Fruit fly (Drosophila melanogaster): ENCODE results near the gene AP-1gamma.

Gene AP-1gamma

dm6 chrX:9127264-9128011 is 18.9 kb downstream of the AP-1gamma start:
- TF ChIP-seq nmo (GFP tag; optimal IDR thresholded peaks at IDR 0.05) (no peak), CG6765 (GFP tag; optimal IDR thresholded peaks at IDR 0.05) (no peak), lov (optimal IDR thresholded peaks at IDR 0.05) (no peak), lov (GFP tag; IDR thresholded peaks at IDR 0.05) (no peak), cas (GFP tag; IDR thresholded peaks at IDR 0.05) (no peak), CG1792 (GFP tag; optimal IDR thresholded peaks at IDR 0.05) (no peak), Fer1 (GFP tag; optimal IDR thresholded peaks at IDR 0.05) (no peak), CG1602 (GFP tag; optimal IDR thresholded peaks at IDR 0.05) (no peak), Pdp1 (GFP tag; optimal IDR thresholded peaks at IDR 0.05) (peak in 1 of 2 experiments; percentile 18), CG30431 (GFP tag; optimal IDR thresholded peaks at IDR 0.05) (no peak), Ravus (GFP tag; IDR thresholded peaks at IDR 0.05) (no peak), B-H2 (GFP tag; optimal IDR thresholded peaks at IDR 0.05) (no peak), Kr (GFP tag; optimal IDR thresholded peaks at IDR 0.05) (peak; percentile 56), E2f2 (GFP tag; IDR thresholded peaks at IDR 0.05) (no peak), H2.0 (GFP tag; IDR thresholded peaks at IDR 0.05) (no peak), sob (GFP tag; IDR thresholded peaks at IDR 0.05) (no peak), dmrt11E (tag; optimal IDR thresholded peaks at IDR 0.05) (no peak), CoRest (tag; optimal IDR thresholded peaks at IDR 0.05) (peak; percentile 2), odd (GFP tag; optimal IDR thresholded peaks at IDR 0.05) (no peak), ash1 (GFP tag; optimal IDR thresholded peaks at IDR 0.05) (no peak), dati (GFP tag; IDR thresholded peaks at IDR 0.05) (no peak), pfk (GFP tag; optimal IDR thresholded peaks at IDR 0.05) (no peak), Sox102F (GFP tag; optimal IDR thresholded peaks at IDR 0.05) (peak; percentile 37), fd64A (GFP tag; optimal IDR thresholded peaks at IDR 0.05) (no peak), CG6854 (GFP tag; optimal IDR thresholded peaks at IDR 0.05) (no peak), gce (GFP tag; IDR thresholded peaks at IDR 0.05) (no peak), da (GFP tag; optimal IDR thresholded peaks at IDR 0.05) (no peak), ERR (GFP tag; optimal IDR thresholded peaks at IDR 0.05) (no peak), Taf1 (GFP tag; IDR thresholded peaks at IDR 0.05) (no peak), CG7987 (GFP tag; optimal IDR thresholded peaks at IDR 0.05) (no peak), luna (GFP tag; optimal IDR thresholded peaks at IDR 0.05) (no peak), gcm2 (GFP tag; optimal IDR thresholded peaks at IDR 0.05) (no peak), CG17361 (GFP tag; IDR thresholded peaks at IDR 0.05) (no peak), lab (GFP tag; optimal IDR thresholded peaks at IDR 0.05) (peak; percentile 47), ac (GFP tag; optimal IDR thresholded peaks at IDR 0.05) (no peak), CG1233 (GFP tag; optimal IDR thresholded peaks at IDR 0.05) (no peak), org-1 (GFP tag; optimal IDR thresholded peaks at IDR 0.05) (no peak), CG13296 (GFP tag; optimal IDR thresholded peaks at IDR 0.05) (no peak), pnt (GFP tag; optimal IDR thresholded peaks at IDR 0.05) (no peak), hbn (GFP tag; IDR thresholded peaks at IDR 0.05; ENCODE audit: partially characterized antibody) (no peak), Doc3 (GFP tag; IDR thresholded peaks at IDR 0.05; ENCODE audit: partially characterized antibody) (0 out of 3 replicates have a peak, but pooled peaks have one; percentile 18), CG18262 (tag; optimal IDR thresholded peaks at IDR 0.05) (peak; percentile 13), Ada2b (GFP tag; IDR thresholded peaks at IDR 0.05) (0 out of 2 replicates have a peak, but pooled peaks have one; percentile 22), CG1647 (GFP tag; optimal IDR thresholded peaks at IDR 0.05) (no peak), CG16815 (GFP tag; optimal IDR thresholded peaks at IDR 0.05) (no peak), CG15269 (tag; optimal IDR thresholded peaks at IDR 0.05) (no peak), gem (tag; optimal IDR thresholded peaks at IDR 0.05) (peak; percentile 49), knrl (GFP tag; IDR thresholded peaks at IDR 0.05; ENCODE audit: partially characterized antibody) (no peak), pb (GFP tag; optimal IDR thresholded peaks at IDR 0.05) (no peak)
